Fruit fly (Drosophila melanogaster): Measurements from ENCODE around the gene LManVI.

Gene LManVI

dm6 chr2L:8781152-8781551, at the start of gene LManVI:
TSS of gene LManVI (minus strand) at chr2L:8781252.
- TF ChIP-seq sug (tag; optimal IDR thresholded peaks at IDR 0.05) (peak; percentile 69), exex (tag; optimal IDR thresholded peaks at IDR 0.05) (peak; percentile 80), D (optimal IDR thresholded peaks at IDR 0.05) (no peak), D (GFP tag; optimal IDR thresholded peaks at IDR 0.05) (no peak), Sry-β (GFP tag; optimal IDR thresholded peaks at IDR 0.05) (no peak)

DNA sequence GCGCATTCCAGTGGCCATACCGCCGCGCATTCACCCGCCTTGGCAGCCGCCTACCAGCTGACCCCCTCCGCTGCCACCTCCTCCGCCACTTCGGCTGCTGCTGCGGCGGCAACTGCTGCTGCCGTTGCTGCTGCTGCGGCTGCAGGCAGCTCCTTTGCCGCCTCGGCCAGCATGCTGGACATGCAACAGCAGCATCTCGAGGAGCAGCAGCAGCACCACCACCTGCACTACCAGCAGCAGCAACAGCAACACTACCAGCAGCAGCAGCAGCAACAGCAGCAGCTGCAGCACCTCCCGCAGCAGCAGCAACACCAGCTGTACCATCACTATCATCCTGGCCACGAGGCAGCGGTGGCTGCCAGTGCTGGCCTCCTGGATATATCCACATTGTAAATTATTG, 47.3 kb upstream of the LManVI start:
- no peak for TF ChIP-seq hth (optimal IDR thresholded peaks at IDR 0.05)
- peak; percentile 64 for TF ChIP-seq Ets65A (GFP tag)
- TF ChIP-seq CG2889 (GFP tag; IDR thresholded peaks at IDR 0.05): no peak
- TF ChIP-seq dati (GFP tag; IDR thresholded peaks at IDR 0.05): no peak
- no peak for TF ChIP-seq hkb (optimal IDR thresholded peaks at IDR 0.05)
- no peak for TF ChIP-seq hkb (GFP tag; IDR thresholded peaks at IDR 0.05)
- TF ChIP-seq amos (GFP tag; IDR thresholded peaks at IDR 0.05; ENCODE audit: partially characterized antibody): 0 out of 2 replicates have a peak, but pooled peaks have one; percentile 14
- no peak for TF ChIP-seq pita (GFP tag; optimal IDR thresholded peaks at IDR 0.05)
- TF ChIP-seq Trl (optimal IDR thresholded peaks at IDR 0.05): no peak
- TF ChIP-seq Trl (GFP tag; optimal IDR thresholded peaks at IDR 0.05): no peak
- no peak for TF ChIP-seq Tbp (GFP tag; optimal IDR thresholded peaks at IDR 0.05)
- no peak for TF ChIP-seq exex (tag; optimal IDR thresholded peaks at IDR 0.05)
- TF ChIP-seq onecut (GFP tag; IDR thresholded peaks at IDR 0.05): no peak
- no peak for TF ChIP-seq dmrt11E (tag; optimal IDR thresholded peaks at IDR 0.05)
- TF ChIP-seq kni (GFP tag; optimal IDR thresholded peaks at IDR 0.05): no peak
- no peak for TF ChIP-seq CG18619 (GFP tag; optimal IDR thresholded peaks at IDR 0.05)
- TF ChIP-seq Med (GFP tag): peak; percentile 51

dm6 chr2L:8825222-8825869, 44.3 kb upstream of the LManVI start, which contains the start of gene SoxN:
TSS of gene SoxN (plus strand) at chr2L:8825645.
- TF ChIP-seq CG8924 (tag; optimal IDR thresholded peaks at IDR 0.05) (peak; percentile 32), oc (tag; optimal IDR thresholded peaks at IDR 0.05) (peak; percentile 73), so (GFP tag; IDR thresholded peaks at IDR 0.05) (peak; percentile 48; the same call in 1 of the 3 replicates), hbn (GFP tag; IDR thresholded peaks at IDR 0.05; ENCODE audit: partially characterized antibody) (0 out of 2 replicates have a peak, but pooled peaks have one; percentile 34), run (tag; optimal IDR thresholded peaks at IDR 0.05) (peak; percentile 28), amos (GFP tag; IDR thresholded peaks at IDR 0.05; ENCODE audit: partially characterized antibody) (peak; percentile 49), Stat92E (GFP tag; optimal IDR thresholded peaks at IDR 0.05) (peak in 1 of 3 experiments; percentile 67), CG4424 (GFP tag; optimal IDR thresholded peaks at IDR 0.05) (no peak), ap (GFP tag; IDR thresholded peaks at IDR 0.05) (no peak), wor (GFP tag; IDR thresholded peaks at IDR 0.05) (no peak), CG15479 (GFP tag; optimal IDR thresholded peaks at IDR 0.05) (peak; percentile 99), Side (GFP tag; optimal IDR thresholded peaks at IDR 0.05) (peak; percentile 17), CG32767 (GFP tag; IDR thresholded peaks at IDR 0.05) (0 out of 2 replicates have a peak, but pooled peaks have one; percentile 37), pros (GFP tag; optimal IDR thresholded peaks at IDR 0.05) (peak; percentile 86), onecut (GFP tag; IDR thresholded peaks at IDR 0.05) (peak; percentile 100), h (optimal IDR thresholded peaks at IDR 0.05) (no peak), MBD-R2 (GFP tag; IDR thresholded peaks at IDR 0.05) (peak; percentile 21; the same call in 1 of the 2 replicates), CG2712 (tag; optimal IDR thresholded peaks at IDR 0.05) (peak; percentile 22), otp (GFP tag; IDR thresholded peaks at IDR 0.05) (peak; percentile 81), CG32532 (GFP tag; IDR thresholded peaks at IDR 0.05) (peak; percentile 41; the same call in 1 of the 2 replicates), nerfin-2 (GFP tag; IDR thresholded peaks at IDR 0.05; ENCODE audit: partially characterized antibody) (no peak), D (optimal IDR thresholded peaks at IDR 0.05) (peak; percentile 78), D (GFP tag; optimal IDR thresholded peaks at IDR 0.05) (no peak), nmo (GFP tag; optimal IDR thresholded peaks at IDR 0.05) (peak; percentile 63), CG6654 (GFP tag; optimal IDR thresholded peaks at IDR 0.05) (no peak), mirr (GFP tag; optimal IDR thresholded peaks at IDR 0.05) (peak; percentile 17), chif (GFP tag; optimal IDR thresholded peaks at IDR 0.05) (peak in 1 of 2 experiments; percentile 14), gsb-n (tag; optimal IDR thresholded peaks at IDR 0.05) (peak; percentile 6), sna (GFP tag; IDR thresholded peaks at IDR 0.05; ENCODE audit: partially characterized antibody) (peak; percentile 74), CG12769 (tag; optimal IDR thresholded peaks at IDR 0.05) (peak; percentile 16)

Measured in whole organism, embryonic.